Fruit fly (Drosophila melanogaster) whole organism, embryonic: ENCODE data around the gene fru.
A peak's percentile ranks its signal among the peaks of the same experiment; 100 is the strongest.

Experiments
- Adf1 ChIP-seq: fragments of 200-800 bp; sonication (Bioruptor generic); IDR thresholded peaks from 2 replicates; pipeline ENCODE4 v1.3.6; 2022; ENCODE audit warnings: missing biosample characterization, missing genetic modification characterization
- BEAF-32 ChIP-seq: fragments of 200-800 bp; sonication (Bioruptor generic); optimal IDR thresholded peaks from 3 replicates; lab custom pipeline; 2017; ENCODE audit warnings: missing biosample characterization, missing genetic modification characterization, mild to moderate bottlenecking, moderate library complexity, missing genetic modification reagents
- CG10209 ChIP-seq: fragments of 200-800 bp; sonication (Bioruptor generic); optimal IDR thresholded peaks from 3 replicates; lab custom pipeline; 2017; ENCODE audit warnings: missing biosample characterization, mild to moderate bottlenecking, missing genetic modification characterization, missing genetic modification reagents
- CG10267 ChIP-seq: fragments of 200-800 bp; sonication (Bioruptor generic); optimal IDR thresholded peaks from 2 replicates; lab custom pipeline; 2018; ENCODE audit warnings: missing biosample characterization, mild to moderate bottlenecking, missing genetic modification characterization, moderate library complexity
- CG10321 ChIP-seq: fragments of 200-800 bp; sonication (Bioruptor generic); IDR thresholded peaks from 2 replicates; pipeline ENCODE4 v1.3.6; 2022; ENCODE audit warnings: missing biosample characterization, missing genetic modification characterization
- CG10654 ChIP-seq: fragments of 200-800 bp; sonication (Bioruptor generic); optimal IDR thresholded peaks from 2 replicates; lab custom pipeline; 2016; ENCODE audit warnings: missing biosample characterization, missing genetic modification characterization
- CG12391 ChIP-seq: fragments of 200-800 bp; sonication (Bioruptor generic); optimal IDR thresholded peaks from 3 replicates; lab custom pipeline; 2018; ENCODE audit warnings: missing biosample characterization, mild to moderate bottlenecking, missing genetic modification characterization, moderate library complexity
- CG12659 ChIP-seq: fragments of 200-800 bp; sonication (Bioruptor generic); optimal IDR thresholded peaks from 3 replicates; lab custom pipeline; 2017; ENCODE audit warnings: mild to moderate bottlenecking, missing biosample characterization, missing genetic modification reagents, missing genetic modification characterization
- CG13624 ChIP-seq: fragments of 200-800 bp; sonication (Bioruptor generic); optimal IDR thresholded peaks from 2 replicates; lab custom pipeline; 2016; ENCODE audit warnings: missing biosample characterization, missing genetic modification characterization
- CG13894 ChIP-seq: fragments of 200-800 bp; sonication (Bioruptor generic); optimal IDR thresholded peaks from 3 replicates; lab custom pipeline; 2018; ENCODE audit warnings: missing biosample characterization, mild to moderate bottlenecking, missing genetic modification characterization, moderate library complexity
- CG1603 ChIP-seq: fragments of 200-800 bp; sonication (Bioruptor generic); optimal IDR thresholded peaks from 2 replicates; lab custom pipeline; 2019; ENCODE audit warnings: missing biosample characterization, mild to moderate bottlenecking, missing genetic modification characterization, moderate library complexity
- CG17186 ChIP-seq: fragments of 200-800 bp; sonication (Bioruptor generic); optimal IDR thresholded peaks from 3 replicates; lab custom pipeline; 2017; ENCODE audit warnings: missing biosample characterization, missing genetic modification reagents, missing genetic modification characterization
- CG18599 ChIP-seq: fragments of 200-800 bp; sonication (Bioruptor generic); optimal IDR thresholded peaks from 3 replicates; lab custom pipeline; 2017; ENCODE audit warnings: missing biosample characterization, missing genetic modification characterization, mild to moderate bottlenecking, moderate library complexity, missing genetic modification reagents
- CG32772 ChIP-seq: fragments of 200-800 bp; sonication (Bioruptor generic); IDR thresholded peaks from 2 replicates; pipeline ENCODE4 v1.3.6; 2022; ENCODE audit warnings: missing biosample characterization, missing genetic modification characterization
- CG4282 ChIP-seq: fragments of 200-800 bp; sonication (Bioruptor generic); optimal IDR thresholded peaks from 2 replicates; lab custom pipeline; 2016; ENCODE audit warnings: missing biosample characterization, missing genetic modification characterization
- CG6654 ChIP-seq: fragments of 200-800 bp; sonication (Bioruptor generic); optimal IDR thresholded peaks from 2 replicates; lab custom pipeline; 2017; ENCODE audit warnings: missing biosample characterization, mild to moderate bottlenecking, missing genetic modification characterization
- CG6689 ChIP-seq: fragments of 200-800 bp; sonication (Bioruptor generic); IDR thresholded peaks from 2 replicates; pipeline ENCODE4 v1.3.6; 2022; ENCODE audit warnings: missing biosample characterization, missing genetic modification characterization
- CG6765 ChIP-seq: fragments of 200-800 bp; sonication (Bioruptor generic); optimal IDR thresholded peaks from 3 replicates; lab custom pipeline; 2017; ENCODE audit warnings: missing biosample characterization, mild to moderate bottlenecking, missing genetic modification characterization
- CG9727 ChIP-seq: fragments of 200-800 bp; sonication (Bioruptor generic); optimal IDR thresholded peaks from 3 replicates; lab custom pipeline; 2017; ENCODE audit warnings: missing biosample characterization, mild to moderate bottlenecking, missing genetic modification characterization
- Ets97D ChIP-seq: fragments of 200-800 bp; sonication (Bioruptor generic); optimal IDR thresholded peaks from 3 replicates; lab custom pipeline; 2016; ENCODE audit warnings: missing biosample characterization, missing genetic modification characterization
- Fer1 ChIP-seq: fragments of 200-800 bp; sonication (Bioruptor generic); optimal IDR thresholded peaks from 2 replicates; lab custom pipeline; 2017; ENCODE audit warnings: missing biosample characterization, mild to moderate bottlenecking, missing genetic modification characterization
- Fer3 ChIP-seq: fragments of 200-800 bp; sonication (Bioruptor generic); optimal IDR thresholded peaks from 2 replicates; lab custom pipeline; 2018; ENCODE audit warnings: missing biosample characterization, mild to moderate bottlenecking, missing genetic modification characterization, moderate library complexity
- H2.0 ChIP-seq: fragments of 200-800 bp; sonication (Bioruptor generic); IDR thresholded peaks from 2 replicates; pipeline ENCODE4 v1.3.6; 2022; ENCODE audit warnings: missing biosample characterization, missing genetic modification characterization
- HLH3B ChIP-seq: fragments of 200-800 bp; sonication (Bioruptor generic); IDR thresholded peaks from 2 replicates; pipeline ENCODE4 v1.3.6; 2022; ENCODE audit warnings: missing biosample characterization, missing genetic modification characterization
- HmgD ChIP-seq: fragments of 200-800 bp; sonication (Bioruptor generic); optimal IDR thresholded peaks from 3 replicates; lab custom pipeline; 2016; ENCODE audit warnings: missing biosample characterization, missing genetic modification characterization
- Hr39 ChIP-seq: fragments of >200 bp; optimal IDR thresholded peaks from 2 replicates; lab custom pipeline; 2017
- MBD-R2 ChIP-seq: fragments of 200-800 bp; sonication (Bioruptor generic); IDR thresholded peaks from 2 replicates; pipeline ENCODE4 v1.3.6; 2022; ENCODE audit warnings: missing biosample characterization, missing genetic modification characterization
- Nf-YB ChIP-seq: fragments of 200-800 bp; sonication (Bioruptor generic); optimal IDR thresholded peaks from 3 replicates; lab custom pipeline; 2019; ENCODE audit warnings: missing biosample characterization, mild to moderate bottlenecking, missing genetic modification characterization, moderate library complexity
- Rfx ChIP-seq: fragments of 200-800 bp; sonication (Bioruptor generic); IDR thresholded peaks from 2 replicates; pipeline ENCODE4 v1.3.6; 2022; ENCODE audit warnings: missing biosample characterization, missing genetic modification characterization
- Six4 ChIP-seq: fragments of 200-800 bp; sonication (Bioruptor generic); optimal IDR thresholded peaks from 2 replicates; lab custom pipeline; 2016; ENCODE audit warnings: missing biosample characterization, missing genetic modification characterization
- al ChIP-seq: fragments of 200-800 bp; sonication (Bioruptor generic); IDR thresholded peaks from 2 replicates; pipeline ENCODE4 v1.3.6; 2022; ENCODE audit warnings: missing biosample characterization, missing genetic modification characterization
- bbx ChIP-seq: fragments of 200-800 bp; sonication (Bioruptor generic); IDR thresholded peaks from 2 replicates; pipeline ENCODE4 v1.3.6; 2022; ENCODE audit warnings: missing biosample characterization, missing genetic modification characterization; ENCODE audit not compliant: partially characterized antibody
- chn ChIP-seq: fragments of 200-800 bp; sonication (Bioruptor generic); optimal IDR thresholded peaks from 2 replicates; lab custom pipeline; 2016; ENCODE audit warnings: missing biosample characterization, missing genetic modification characterization
- dm ChIP-seq: fragments of 200-800 bp; sonication (Bioruptor generic); optimal IDR thresholded peaks from 3 replicates; lab custom pipeline; 2016; ENCODE audit warnings: missing biosample characterization, missing genetic modification characterization
- en ChIP-seq: fragments of 200-800 bp; sonication (Bioruptor generic); optimal IDR thresholded peaks from 2 replicates; lab custom pipeline; 2016; ENCODE audit warnings: missing biosample characterization, missing genetic modification characterization
- exex ChIP-seq: fragments of 200-800 bp; sonication (Bioruptor generic); optimal IDR thresholded peaks from 4 replicates; lab custom pipeline; 2018; ENCODE audit warnings: missing biosample characterization, mild to moderate bottlenecking, missing genetic modification characterization, moderate library complexity
- eyg ChIP-seq: fragments of 200-800 bp; sonication (Bioruptor generic); optimal IDR thresholded peaks from 3 replicates; lab custom pipeline; 2016; ENCODE audit warnings: missing biosample characterization, missing genetic modification characterization
- jigr1 ChIP-seq: fragments of 200-800 bp; sonication (Bioruptor generic); IDR thresholded peaks from 3 replicates; pipeline ENCODE4 v1.3.6; 2022; ENCODE audit warnings: missing biosample characterization, missing genetic modification characterization
- lov ChIP-seq, 2 experiments: fragments of 200-800 bp in 1 of 2; fragments of >200 bp in 1 of 2; sonication (Bioruptor generic) in 1 of 2; IDR thresholded peaks in 1 of 2; optimal IDR thresholded peaks in 1 of 2; 2 replicates in 1 of 2; 3 replicates in 1 of 2; pipeline versions ENCODE4 v1.3.6 to Lab custom; 2017 to 2022; ENCODE audit warnings: missing biosample characterization in 1 of 2, missing genetic modification characterization in 1 of 2
- ro ChIP-seq: fragments of 200-800 bp; sonication (Bioruptor generic); IDR thresholded peaks from 2 replicates; pipeline ENCODE4 v1.3.6; 2022; ENCODE audit warnings: missing biosample characterization, missing genetic modification characterization
- sc ChIP-seq, 3 experiments: fragments of >200 bp in 2 of 3; fragments of 200-800 bp in 1 of 3; sonication (Bioruptor generic) in 1 of 3; optimal IDR thresholded peaks; 2 replicates in 2 of 3; 3 replicates in 1 of 3; lab custom pipeline; 2017; ENCODE audit warnings: mild to moderate bottlenecking in 1 of 3, missing biosample characterization in 1 of 3, missing genetic modification characterization in 1 of 3, missing genetic modification reagents in 1 of 3
- sd ChIP-seq: fragments of 200-800 bp; sonication (Bioruptor generic); optimal IDR thresholded peaks from 3 replicates; lab custom pipeline; 2018; ENCODE audit warnings: missing biosample characterization, mild to moderate bottlenecking, missing genetic modification characterization, moderate library complexity
- sob ChIP-seq: fragments of 200-800 bp; sonication (Bioruptor generic); IDR thresholded peaks from 2 replicates; pipeline ENCODE4 v1.3.6; 2022; ENCODE audit warnings: missing biosample characterization, missing genetic modification characterization
- sr ChIP-seq: fragments of 200-800 bp; sonication (Bioruptor generic); IDR thresholded peaks from 3 replicates; pipeline ENCODE4 v1.3.6; 2022; ENCODE audit warnings: missing biosample characterization, missing genetic modification characterization
- stc ChIP-seq: fragments of 200-800 bp; sonication (Bioruptor generic); IDR thresholded peaks from 2 replicates; pipeline ENCODE4 v1.3.6; 2022; ENCODE audit warnings: missing biosample characterization, missing genetic modification characterization
- sug ChIP-seq: fragments of 200-800 bp; optimal IDR thresholded peaks from 2 replicates; lab custom pipeline; 2019; ENCODE audit warnings: missing biosample characterization, mild to moderate bottlenecking, missing genetic modification characterization, moderate library complexity
- vvl ChIP-seq: fragments of 200-800 bp; sonication (Bioruptor generic); IDR thresholded peaks from 2 replicates; pipeline ENCODE4 v1.3.6; 2022; ENCODE audit warnings: missing biosample characterization, missing genetic modification characterization
- wek ChIP-seq: fragments of 200-800 bp; sonication (Bioruptor generic); optimal IDR thresholded peaks from 3 replicates; lab custom pipeline; 2018; ENCODE audit warnings: missing biosample characterization, mild to moderate bottlenecking, missing genetic modification characterization, moderate library complexity
- yki ChIP-seq: fragments of >200 bp; optimal IDR thresholded peaks from 3 replicates; lab custom pipeline; 2018
- zen ChIP-seq: fragments of 200-800 bp; sonication (Bioruptor generic); optimal IDR thresholded peaks from 3 replicates; lab custom pipeline; 2018; ENCODE audit warnings: missing biosample characterization, mild to moderate bottlenecking, missing genetic modification characterization, moderate library complexity

The fru gene

dm6 chr3R:18445148-18445843, 100.1 kb downstream of the fru start (continued):
- TF ChIP-seq CG6689 (GFP tag; lab: Robert Waterston, UW) (no peak), sug (tag; lab: Kevin White, UChicago) (peak; percentile 55), lov (optimal IDR thresholded peaks at IDR 0.05; lab: Kevin White, UChicago) (no peak), lov (GFP tag; IDR thresholded peaks at IDR 0.05; lab: Robert Waterston, UW) (no peak), CG12391 (no peak), Rfx (no peak), stc (GFP tag; lab: Robert Waterston, UW) (no peak), CG9727 (GFP tag; lab: Kevin White, UChicago) (no peak), sob (no peak), MBD-R2 (GFP tag; lab: Robert Waterston, UW) (0 out of 2 replicates have a peak, but pooled peaks have one; percentile 11), CG10321 (GFP tag; lab: Robert Waterston, UW) (no peak), wek (GFP tag; lab: Kevin White, UChicago) (no peak), CG13894 (tag; lab: Kevin White, UChicago) (peak; percentile 34), jigr1 (GFP tag; lab: Robert Waterston, UW) (no peak), Fer1 (no peak), chn (GFP tag; lab: Kevin White, UChicago) (no peak), CG17186 (no peak), Ets97D (GFP tag; lab: Kevin White, UChicago) (no peak), CG10267 (no peak), ro (no peak), dm (GFP tag; lab: Kevin White, UChicago) (no peak), sc (optimal IDR thresholded peaks at IDR 0.05; lab: Kevin White, UChicago) (no peak), sc (GFP tag; optimal IDR thresholded peaks at IDR 0.05; lab: Kevin White, UChicago) (no peak), CG10654 (GFP tag; lab: Kevin White, UChicago) (no peak), vvl (GFP tag; lab: Robert Waterston, UW) (no peak), H2.0 (GFP tag; lab: Robert Waterston, UW) (no peak), en (GFP tag; lab: Kevin White, UChicago) (no peak), Six4 (GFP tag; lab: Kevin White, UChicago) (no peak), Hr39 (lab: Kevin White, UChicago) (no peak), CG6654 (no peak), Nf-YB (no peak), CG12659 (GFP tag; lab: Kevin White, UChicago) (no peak), CG18599 (GFP tag; lab: Kevin White, UChicago) (no peak), CG10209 (GFP tag; lab: Kevin White, UChicago) (no peak), exex (tag; lab: Kevin White, UChicago) (peak; percentile 66), Adf1 (GFP tag; lab: Robert Waterston, UW) (peak; percentile 87), Fer3 (tag; lab: Kevin White, UChicago) (no peak), al (GFP tag; lab: Robert Waterston, UW) (no peak), bbx (GFP tag; lab: Robert Waterston, UW) (no peak), zen (no peak), sd (tag; lab: Kevin White, UChicago) (peak; percentile 85), CG13624 (GFP tag; lab: Kevin White, UChicago) (no peak), eyg (GFP tag; lab: Kevin White, UChicago) (no peak), sr (GFP tag; lab: Robert Waterston, UW) (no peak), CG4282 (GFP tag; lab: Kevin White, UChicago) (no peak), CG32772 (GFP tag; lab: Robert Waterston, UW) (0 out of 2 replicates have a peak, but pooled peaks have one; percentile 23), HLH3B (GFP tag; lab: Robert Waterston, UW) (no peak), CG1603 (tag; lab: Kevin White, UChicago) (no peak), CG6765 (GFP tag; lab: Kevin White, UChicago) (no peak), BEAF-32 (no peak), yki (no peak), HmgD (no peak)
